Worm (Caenorhabditis elegans): ENCODE measurements around the gene col-175.

- TF ChIP-seq T23F11.4 (GFP tag; optimal IDR thresholded peaks at IDR 0.05) (no peak), ceh-6 (GFP tag; optimal IDR thresholded peaks at IDR 0.05) (no peak), pha-4 (tag; optimal IDR thresholded peaks at IDR 0.05) (no peak), ceh-22 (tag; optimal IDR thresholded peaks at IDR 0.05) (no peak), ahr-1 (tag; optimal IDR thresholded peaks at IDR 0.05) (no peak), pqm-1 (tag; optimal IDR thresholded peaks at IDR 0.05) (no peak), ceh-48 (tag; optimal IDR thresholded peaks at IDR 0.05) (no peak), pha-2 (tag; optimal IDR thresholded peaks at IDR 0.05) (no peak), fkh-10 (GFP tag; optimal IDR thresholded peaks at IDR 0.05) (no peak), ama-1 (optimal IDR thresholded peaks at IDR 0.05) (no peak), madf-2 (tag; optimal IDR thresholded peaks at IDR 0.05) (no peak)
Observed at ce11 chrX:9233805-9234204, 613 bp downstream of the col-175 start.
